Fruit fly (Drosophila melanogaster) whole organism, embryonic: Measurements from ENCODE around the gene CG13840.

ENCODE experiments used
- Bteb2 ChIP-seq: fragments of 200-800 bp; sonication (Bioruptor generic); optimal IDR thresholded peaks from 2 replicates; lab custom pipeline; 2016; ENCODE audit warnings: missing biosample characterization, missing genetic modification characterization
- CG10274 ChIP-seq: fragments of 200-800 bp; sonication (Bioruptor generic); optimal IDR thresholded peaks from 3 replicates; lab custom pipeline; 2017; ENCODE audit warnings: missing biosample characterization, mild to moderate bottlenecking, missing genetic modification characterization
- CG10321 ChIP-seq: fragments of 200-800 bp; sonication (Bioruptor generic); IDR thresholded peaks from 2 replicates; pipeline ENCODE4 v1.3.6; 2022; ENCODE audit warnings: missing biosample characterization, missing genetic modification characterization
- CG10366 ChIP-seq: fragments of 200-800 bp; sonication (Bioruptor generic); IDR thresholded peaks from 2 replicates; pipeline ENCODE4 v1.3.6; 2022; ENCODE audit warnings: missing biosample characterization, missing genetic modification characterization
- CG12391 ChIP-seq: fragments of 200-800 bp; sonication (Bioruptor generic); optimal IDR thresholded peaks from 3 replicates; lab custom pipeline; 2018; ENCODE audit warnings: missing biosample characterization, mild to moderate bottlenecking, missing genetic modification characterization, moderate library complexity
- CG13123 ChIP-seq: fragments of 200-800 bp; sonication (Bioruptor generic); optimal IDR thresholded peaks from 2 replicates; lab custom pipeline; 2016; ENCODE audit warnings: missing biosample characterization, missing genetic modification characterization
- CG13296 ChIP-seq: fragments of 200-800 bp; sonication (Bioruptor generic); optimal IDR thresholded peaks from 3 replicates; lab custom pipeline; 2018; ENCODE audit warnings: missing biosample characterization, mild to moderate bottlenecking, missing genetic modification characterization
- CG17328 ChIP-seq: fragments of 200-800 bp; sonication (Bioruptor generic); IDR thresholded peaks from 2 replicates; pipeline ENCODE4 v1.3.6; 2022; ENCODE audit warnings: missing biosample characterization, missing genetic modification characterization
- CG17829 ChIP-seq: fragments of 200-800 bp; optimal IDR thresholded peaks from 2 replicates; lab custom pipeline; 2019; ENCODE audit warnings: missing biosample characterization, mild to moderate bottlenecking, missing genetic modification characterization, moderate library complexity
- CG18262 ChIP-seq: fragments of 200-800 bp; optimal IDR thresholded peaks from 3 replicates; lab custom pipeline; 2019; ENCODE audit warnings: missing biosample characterization, mild to moderate bottlenecking, missing genetic modification characterization, moderate library complexity
- CG2875 ChIP-seq: fragments of 200-800 bp; sonication (Bioruptor generic); optimal IDR thresholded peaks from 2 replicates; lab custom pipeline; 2017; ENCODE audit warnings: missing biosample characterization, mild to moderate bottlenecking, missing genetic modification characterization, missing genetic modification reagents
- CG3163 ChIP-seq: fragments of 200-800 bp; sonication (Bioruptor generic); optimal IDR thresholded peaks from 3 replicates; lab custom pipeline; 2016; ENCODE audit warnings: missing biosample characterization, missing genetic modification characterization
- CG34376 ChIP-seq: fragments of 200-800 bp; sonication (Bioruptor generic); optimal IDR thresholded peaks from 2 replicates; lab custom pipeline; 2018; ENCODE audit warnings: missing biosample characterization, mild to moderate bottlenecking, missing genetic modification characterization
- CG6813 ChIP-seq: fragments of 200-800 bp; sonication (Bioruptor generic); optimal IDR thresholded peaks from 2 replicates; lab custom pipeline; 2017; ENCODE audit warnings: missing biosample characterization, missing genetic modification characterization, mild to moderate bottlenecking, moderate library complexity, missing genetic modification reagents
- CG7556 ChIP-seq: fragments of 200-800 bp; sonication (Bioruptor generic); optimal IDR thresholded peaks from 2 replicates; lab custom pipeline; 2017; ENCODE audit warnings: missing biosample characterization, mild to moderate bottlenecking, missing genetic modification characterization
- CG7839 ChIP-seq: fragments of 200-800 bp; sonication (Bioruptor generic); optimal IDR thresholded peaks from 3 replicates; lab custom pipeline; 2018; ENCODE audit warnings: missing biosample characterization, mild to moderate bottlenecking, missing genetic modification characterization, moderate library complexity
- CG8089 ChIP-seq: fragments of 200-800 bp; sonication (Bioruptor generic); optimal IDR thresholded peaks from 3 replicates; lab custom pipeline; 2016; ENCODE audit warnings: missing biosample characterization, missing genetic modification characterization
- CG8388 ChIP-seq: fragments of 200-800 bp; sonication (Bioruptor generic); optimal IDR thresholded peaks from 2 replicates; lab custom pipeline; 2019; ENCODE audit warnings: missing biosample characterization, mild to moderate bottlenecking, missing genetic modification characterization, moderate library complexity
- CG8765 ChIP-seq: fragments of 200-800 bp; sonication (Bioruptor generic); IDR thresholded peaks from 2 replicates; pipeline ENCODE4 v1.3.6; 2022; ENCODE audit warnings: missing biosample characterization, missing genetic modification characterization
- CTCF ChIP-seq: fragments of 200-800 bp; sonication (Bioruptor generic); optimal IDR thresholded peaks from 2 replicates; lab custom pipeline; 2017; ENCODE audit warnings: missing biosample characterization, mild to moderate bottlenecking, missing genetic modification characterization, moderate library complexity
- CrebB ChIP-seq: fragments of 200-800 bp; sonication (Bioruptor generic); optimal IDR thresholded peaks from 3 replicates; lab custom pipeline; 2018; ENCODE audit warnings: missing biosample characterization, mild to moderate bottlenecking, missing genetic modification characterization
- Deaf1 ChIP-seq: fragments of 200-800 bp; optimal IDR thresholded peaks from 3 replicates; lab custom pipeline; 2019; ENCODE audit warnings: missing biosample characterization, mild to moderate bottlenecking, missing genetic modification characterization, moderate library complexity
- H15 ChIP-seq: fragments of 200-800 bp; sonication (Bioruptor generic); IDR thresholded peaks from 3 replicates; pipeline ENCODE4 v1.3.6; 2022; ENCODE audit warnings: missing biosample characterization, missing genetic modification characterization
- Meics ChIP-seq: fragments of 200-800 bp; sonication (Bioruptor generic); optimal IDR thresholded peaks from 2 replicates; lab custom pipeline; 2017; ENCODE audit warnings: missing biosample characterization, mild to moderate bottlenecking, missing genetic modification characterization
- Mes4 ChIP-seq: fragments of 200-800 bp; sonication (Bioruptor generic); optimal IDR thresholded peaks from 2 replicates; lab custom pipeline; 2016; ENCODE audit warnings: missing biosample characterization, missing genetic modification characterization
- Mrtf ChIP-seq: fragments of 200-800 bp; sonication (Bioruptor generic); IDR thresholded peaks from 3 replicates; pipeline ENCODE4 v1.3.6; 2022; ENCODE audit warnings: missing biosample characterization, missing genetic modification characterization
- NC2α ChIP-seq: fragments of 200-800 bp; sonication (Bioruptor generic); optimal IDR thresholded peaks from 2 replicates; lab custom pipeline; 2016; ENCODE audit warnings: missing biosample characterization, missing genetic modification characterization
- Rfx ChIP-seq: fragments of 200-800 bp; sonication (Bioruptor generic); IDR thresholded peaks from 2 replicates; pipeline ENCODE4 v1.3.6; 2022; ENCODE audit warnings: missing biosample characterization, missing genetic modification characterization
- Ssrp ChIP-seq: fragments of 200-800 bp; sonication (Bioruptor generic); optimal IDR thresholded peaks from 2 replicates; lab custom pipeline; 2018; ENCODE audit warnings: missing biosample characterization, mild to moderate bottlenecking, missing genetic modification characterization, moderate library complexity
- ab ChIP-seq: fragments of 200-800 bp; sonication (Bioruptor generic); optimal IDR thresholded peaks from 2 replicates; lab custom pipeline; 2016; ENCODE audit warnings: missing biosample characterization, missing genetic modification characterization
- bab2 ChIP-seq: fragments of 200-800 bp; sonication (Bioruptor generic); optimal IDR thresholded peaks from 2 replicates; lab custom pipeline; 2016; ENCODE audit warnings: missing biosample characterization, missing genetic modification characterization
- bowl ChIP-seq: fragments of 200-800 bp; sonication (Bioruptor generic); IDR thresholded peaks from 2 replicates; pipeline ENCODE4 v1.3.6; 2022; ENCODE audit warnings: missing biosample characterization, missing genetic modification characterization
- br ChIP-seq: fragments of >200 bp; optimal IDR thresholded peaks from 2 replicates; lab custom pipeline; 2017
- bsh ChIP-seq, 2 experiments: fragments of 200-800 bp; sonication (Bioruptor generic); optimal IDR thresholded peaks; 2 replicates each; lab custom pipeline; 2017 to 2018; ENCODE audit warnings: mild to moderate bottlenecking in 2 of 2, missing biosample characterization in 2 of 2, missing genetic modification characterization in 2 of 2, moderate library complexity in 1 of 2
- dmrt99B ChIP-seq: fragments of 200-800 bp; sonication (Bioruptor generic); optimal IDR thresholded peaks from 2 replicates; lab custom pipeline; 2018; ENCODE audit warnings: missing biosample characterization, mild to moderate bottlenecking, missing genetic modification characterization, moderate library complexity
- ewg ChIP-seq: fragments of 200-800 bp; sonication (Bioruptor generic); optimal IDR thresholded peaks from 3 replicates; lab custom pipeline; 2017; ENCODE audit warnings: mild to moderate bottlenecking, missing biosample characterization, missing genetic modification reagents, missing genetic modification characterization
- fru ChIP-seq: fragments of >200 bp; optimal IDR thresholded peaks from 2 replicates; lab custom pipeline; 2017
- gce ChIP-seq: fragments of 200-800 bp; sonication (Bioruptor generic); IDR thresholded peaks from 3 replicates; pipeline ENCODE4 v1.3.6; 2022; ENCODE audit warnings: missing biosample characterization, missing genetic modification characterization
- gsb-n ChIP-seq: fragments of 200-800 bp; sonication (Bioruptor generic); optimal IDR thresholded peaks from 3 replicates; lab custom pipeline; 2018; ENCODE audit warnings: missing biosample characterization, mild to moderate bottlenecking, missing genetic modification characterization
- ham ChIP-seq: fragments of 200-800 bp; sonication (Bioruptor generic); IDR thresholded peaks from 2 replicates; pipeline ENCODE4 v1.3.6; 2022; ENCODE audit warnings: missing biosample characterization, missing genetic modification characterization
- insv ChIP-seq, 2 experiments: fragments of 200-800 bp; sonication (Bioruptor generic); optimal IDR thresholded peaks; 3 replicates each; lab custom pipeline; 2016 to 2018; ENCODE audit warnings: missing biosample characterization in 2 of 2, missing genetic modification characterization in 2 of 2
- lola ChIP-seq, 3 experiments: fragments of >200 bp in 2 of 3; fragments of 200-800 bp in 1 of 3; sonication (Bioruptor generic) in 1 of 3; optimal IDR thresholded peaks; 2 replicates each; lab custom pipeline; 2017 to 2019; ENCODE audit warnings: missing biosample characterization in 3 of 3, missing genetic modification characterization in 3 of 3, mild to moderate bottlenecking in 1 of 3, moderate library complexity in 1 of 3
- odd ChIP-seq: fragments of 200-800 bp; sonication (Bioruptor generic); optimal IDR thresholded peaks from 2 replicates; lab custom pipeline; 2017; ENCODE audit warnings: missing biosample characterization, mild to moderate bottlenecking, missing genetic modification characterization
- onecut ChIP-seq: fragments of 200-800 bp; sonication (Bioruptor generic); IDR thresholded peaks from 2 replicates; pipeline ENCODE4 v1.3.6; 2022; ENCODE audit warnings: missing biosample characterization, missing genetic modification characterization
- pita ChIP-seq: fragments of 200-800 bp; sonication (Bioruptor generic); optimal IDR thresholded peaks from 2 replicates; lab custom pipeline; 2017; ENCODE audit warnings: missing biosample characterization, mild to moderate bottlenecking, missing genetic modification characterization
- ranshi ChIP-seq: fragments of 200-800 bp; sonication (Bioruptor generic); IDR thresholded peaks from 2 replicates; pipeline ENCODE4 v1.3.6; 2022; ENCODE audit warnings: missing biosample characterization, missing genetic modification characterization
- slou ChIP-seq: fragments of 200-800 bp; sonication (Bioruptor generic); optimal IDR thresholded peaks from 3 replicates; lab custom pipeline; 2016; ENCODE audit warnings: missing biosample characterization, missing genetic modification characterization
- slp2 ChIP-seq: fragments of 200-800 bp; sonication (Bioruptor generic); optimal IDR thresholded peaks from 2 replicates; lab custom pipeline; 2016; ENCODE audit warnings: missing biosample characterization, missing genetic modification characterization
- sna ChIP-seq: fragments of 200-800 bp; sonication (Bioruptor generic); IDR thresholded peaks from 2 replicates; pipeline ENCODE4 v1.3.6; 2022; ENCODE audit warnings: missing biosample characterization, missing genetic modification characterization; ENCODE audit not compliant: partially characterized antibody
- ttk ChIP-seq: fragments of 200-800 bp; sonication (Bioruptor generic); IDR thresholded peaks from 2 replicates; pipeline ENCODE4 v2.1.2; 2022; ENCODE audit warnings: missing biosample characterization, missing genetic modification characterization
- tx ChIP-seq: fragments of 200-800 bp; sonication (Bioruptor generic); optimal IDR thresholded peaks from 2 replicates; lab custom pipeline; 2016; ENCODE audit warnings: missing biosample characterization, missing genetic modification characterization
- zfh2 ChIP-seq: fragments of 200-800 bp; sonication (Bioruptor generic); optimal IDR thresholded peaks from 2 replicates; lab custom pipeline; 2016; ENCODE audit warnings: missing biosample characterization, missing genetic modification characterization

Gene CG13840

DNA sequence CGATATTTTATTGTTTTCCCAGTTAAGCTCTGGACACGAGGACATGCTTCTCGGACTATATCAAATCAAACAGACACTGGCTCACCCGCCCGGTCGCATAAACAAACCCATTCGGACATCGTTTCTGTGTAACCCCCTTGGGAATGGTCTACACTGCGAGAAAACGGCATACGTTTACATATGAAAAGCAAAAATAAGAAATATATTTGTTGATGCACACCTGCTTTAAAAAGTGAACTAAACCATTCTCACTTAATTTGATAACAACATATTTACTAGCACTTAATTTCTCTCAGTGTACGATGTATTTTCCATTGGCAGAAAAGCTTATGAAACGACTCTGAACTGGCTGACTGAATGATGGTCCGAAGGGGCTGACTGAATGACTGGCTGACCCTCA is 46.0 kb upstream of the CG13840 start (continued):
- TF ChIP-seq CG10274 (no peak), CG7839 (tag; lab: Kevin White, UChicago) (peak; percentile 69), CG6813 (GFP tag; lab: Kevin White, UChicago) (peak; percentile 35), CTCF (GFP tag; lab: Kevin White, UChicago) (no peak), onecut (peak; percentile 47; the same call in 1 of the 2 replicates), lola (GFP tag; optimal IDR thresholded peaks at IDR 0.05; lab: Kevin White, UChicago) (peak in 1 of 3 experiments; percentile 62), CG10366 (GFP tag; lab: Robert Waterston, UW) (peak; percentile 47; the same call in 1 of the 2 replicates), CG18262 (tag; lab: Kevin White, UChicago) (peak; percentile 66), H15 (GFP tag; lab: Robert Waterston, UW) (no peak), tx (GFP tag; lab: Kevin White, UChicago) (peak; percentile 32), CG7556 (GFP tag; lab: Kevin White, UChicago) (peak; percentile 62), Mrtf (GFP tag; lab: Robert Waterston, UW) (peak; percentile 58; the same call in 1 of the 3 replicates), ham (GFP tag; lab: Robert Waterston, UW) (0 out of 2 replicates have a peak, but pooled peaks have one; percentile 22), zfh2 (no peak), slp2 (GFP tag; lab: Kevin White, UChicago) (peak; percentile 53), ab (GFP tag; lab: Kevin White, UChicago) (no peak), Meics (peak; percentile 54), CG13296 (GFP tag; lab: Kevin White, UChicago) (peak; percentile 49), NC2α (GFP tag; lab: Kevin White, UChicago) (no peak), ewg (GFP tag; lab: Kevin White, UChicago) (peak; percentile 27), CG2875 (GFP tag; lab: Kevin White, UChicago) (peak; percentile 45), sna (GFP tag; lab: Robert Waterston, UW) (no peak), CG3163 (GFP tag; lab: Kevin White, UChicago) (no peak), bab2 (GFP tag; lab: Kevin White, UChicago) (peak; percentile 49), Deaf1 (tag; lab: Kevin White, UChicago) (peak; percentile 52), CG8765 (GFP tag; lab: Robert Waterston, UW) (no peak), CG13123 (GFP tag; lab: Kevin White, UChicago) (no peak), Ssrp (tag; lab: Kevin White, UChicago) (peak; percentile 56), bsh (GFP tag; optimal IDR thresholded peaks at IDR 0.05; lab: Kevin White, UChicago) (peak in 1 of 2 experiments; percentile 79), Mes4 (GFP tag; lab: Kevin White, UChicago) (peak; percentile 35), bowl (no peak), gce (GFP tag; lab: Robert Waterston, UW) (no peak), insv (GFP tag; optimal IDR thresholded peaks at IDR 0.05; lab: Kevin White, UChicago) (no peak), CG17829 (tag; lab: Kevin White, UChicago) (peak; percentile 51), gsb-n (peak; percentile 48), slou (no peak), ttk (GFP tag; lab: Robert Waterston, UW) (0 out of 2 replicates have a peak, but pooled peaks have one; percentile 28), CG34376 (GFP tag; lab: Kevin White, UChicago) (no peak), Rfx (GFP tag; lab: Robert Waterston, UW) (peak; percentile 48; the same call in 1 of the 2 replicates), CrebB (tag; lab: Kevin White, UChicago) (peak; percentile 20), odd (GFP tag; lab: Kevin White, UChicago) (peak; percentile 37), br (lab: Kevin White, UChicago) (no peak), fru (lab: Kevin White, UChicago) (no peak), CG17328 (peak; percentile 71), CG10321 (GFP tag; lab: Robert Waterston, UW) (no peak), CG8089 (GFP tag; lab: Kevin White, UChicago) (no peak), dmrt99B (tag; lab: Kevin White, UChicago) (peak; percentile 79), pita (no peak), ranshi (GFP tag; lab: Robert Waterston, UW) (peak; percentile 70; the same call in 1 of the 2 replicates), CG12391 (tag; lab: Kevin White, UChicago) (peak; percentile 56), CG8388 (GFP tag; lab: Kevin White, UChicago) (peak; percentile 59), Bteb2 (GFP tag; lab: Kevin White, UChicago) (no peak)
